Worm (Caenorhabditis elegans): ENCODE data around the gene nlp-80.
A peak's percentile ranks its signal among the peaks of the same experiment; 100 is the strongest.

The nlp-80 gene

DNA sequence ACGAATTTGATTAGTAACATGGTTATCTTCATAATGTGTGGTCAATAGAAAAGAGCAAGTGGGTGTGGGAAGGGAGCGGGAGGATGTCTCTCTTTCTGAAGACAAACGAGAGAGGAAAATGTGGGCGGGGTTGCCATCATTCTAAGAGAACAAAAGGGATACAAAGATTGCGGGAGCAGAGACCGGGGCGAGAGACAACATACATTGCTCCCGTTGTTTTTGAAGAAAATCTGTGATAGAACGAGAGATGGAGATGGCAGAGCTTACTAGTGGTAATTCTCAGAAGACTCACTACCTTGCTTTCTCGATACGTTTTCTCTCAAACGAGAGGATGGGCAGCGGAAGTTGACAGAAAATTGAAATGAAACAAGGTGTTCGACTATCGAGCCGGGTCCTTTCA is 7.9 kb upstream of the nlp-80 start:
- TF ChIP-seq fkh-10 (GFP tag; optimal IDR thresholded peaks at IDR 0.05) (no peak), che-1 (tag; optimal IDR thresholded peaks at IDR 0.05) (no peak), ceh-18 (tag; optimal IDR thresholded peaks at IDR 0.05) (peak; percentile 4), dve-1 (tag; optimal IDR thresholded peaks at IDR 0.05) (no peak), unc-55 (GFP tag; optimal IDR thresholded peaks at IDR 0.05) (peak; percentile 2)

DNA sequence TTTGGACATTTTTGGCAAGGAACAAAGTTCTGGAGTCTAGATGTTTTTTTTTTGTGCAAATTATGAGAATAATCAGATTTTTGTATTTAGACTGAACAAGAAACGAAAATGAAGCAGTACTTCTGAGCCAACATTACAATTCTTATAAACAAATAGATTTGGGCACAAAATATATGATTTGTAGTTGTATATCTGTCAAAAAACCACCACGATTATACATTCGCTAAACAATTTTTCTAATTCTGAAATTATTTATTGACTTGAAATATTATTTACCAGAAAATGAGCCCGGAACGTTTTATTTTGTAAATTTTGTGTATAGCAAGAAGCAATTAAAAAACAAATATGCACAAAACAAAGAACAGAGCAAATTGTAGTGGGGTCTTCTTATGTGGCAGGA is 6.0 kb upstream of the nlp-80 start:
- TF ChIP-seq unc-55 (GFP tag; optimal IDR thresholded peaks at IDR 0.05) (no peak), elt-2 (tag; optimal IDR thresholded peaks at IDR 0.05) (no peak), unc-42 (tag; optimal IDR thresholded peaks at IDR 0.05) (no peak), nhr-232 (tag; optimal IDR thresholded peaks at IDR 0.05) (no peak), ahr-1 (tag; optimal IDR thresholded peaks at IDR 0.05) (no peak), C08G9.2 (tag; optimal IDR thresholded peaks at IDR 0.05) (no peak), ets-4 (tag; optimal IDR thresholded peaks at IDR 0.05) (no peak), hlh-30 (tag; optimal IDR thresholded peaks at IDR 0.05; ENCODE audit: insufficient read depth) (no peak), ceh-6 (GFP tag; optimal IDR thresholded peaks at IDR 0.05) (no peak), gmeb-2 (tag; optimal IDR thresholded peaks at IDR 0.05) (no peak), tbx-7 (tag; optimal IDR thresholded peaks at IDR 0.05) (no peak), Y22D7AL.16 (tag; optimal IDR thresholded peaks at IDR 0.05) (no peak), hlh-13 (GFP tag; optimal IDR thresholded peaks at IDR 0.05) (no peak), nfya-1 (tag; optimal IDR thresholded peaks at IDR 0.05) (no peak), pat-9 (tag; optimal IDR thresholded peaks at IDR 0.05) (no peak)

DNA sequence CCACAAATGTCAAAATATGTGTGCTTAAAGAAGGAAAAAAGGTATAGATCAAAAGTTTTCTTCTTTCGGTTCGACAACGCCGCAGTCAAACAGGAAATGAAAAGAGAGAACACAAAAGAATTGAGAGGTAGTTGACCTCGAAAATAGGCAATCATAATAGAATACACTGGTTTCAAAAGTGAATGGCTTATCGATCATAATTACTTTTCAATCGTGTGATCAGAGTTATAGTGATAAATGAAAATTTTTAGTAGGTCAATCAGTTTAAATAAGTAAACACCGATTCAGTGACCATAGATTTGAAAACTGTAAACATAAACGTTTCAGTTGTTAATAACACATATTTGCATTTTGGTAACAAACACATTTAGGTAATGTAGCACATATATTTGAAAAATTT is 5.0 kb upstream of the nlp-80 start:
- TF ChIP-seq ama-1 (optimal IDR thresholded peaks at IDR 0.05) (no peak), tbx-2 (tag; optimal IDR thresholded peaks at IDR 0.05) (no peak), pha-2 (tag; optimal IDR thresholded peaks at IDR 0.05) (no peak), fkh-10 (GFP tag; optimal IDR thresholded peaks at IDR 0.05) (no peak), F13H6.1 (tag; optimal IDR thresholded peaks at IDR 0.05) (no peak), hlh-8 (tag; optimal IDR thresholded peaks at IDR 0.05) (no peak), ceh-14 (tag; optimal IDR thresholded peaks at IDR 0.05) (no peak), ceh-19 (GFP tag; optimal IDR thresholded peaks at IDR 0.05) (no peak), Y22D7AL.16 (tag; optimal IDR thresholded peaks at IDR 0.05) (no peak), ceh-34 (tag; optimal IDR thresholded peaks at IDR 0.05) (no peak), elt-4 (tag; optimal IDR thresholded peaks at IDR 0.05) (no peak), eyg-1 (tag; optimal IDR thresholded peaks at IDR 0.05) (no peak), C08G9.2 (tag; optimal IDR thresholded peaks at IDR 0.05) (no peak), T23F11.4 (GFP tag; optimal IDR thresholded peaks at IDR 0.05) (no peak)

DNA sequence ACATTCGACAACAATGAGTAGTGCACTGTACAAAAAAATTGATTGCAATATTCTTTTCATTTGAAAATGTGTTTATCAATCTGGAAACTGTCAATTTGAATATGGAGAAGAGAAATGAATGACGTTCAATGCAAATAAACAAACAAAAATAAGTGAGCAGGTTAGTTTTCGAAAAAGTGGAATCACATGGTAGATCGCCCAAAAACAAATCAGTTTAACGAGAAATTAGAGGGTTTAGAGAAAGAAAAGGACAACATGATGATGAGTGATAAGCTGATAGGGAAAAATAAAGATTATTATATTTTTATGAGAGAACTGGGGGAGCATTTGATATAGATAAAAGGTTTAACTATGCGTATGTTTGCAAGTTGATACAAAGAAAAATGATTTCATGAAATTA is 3.9 kb upstream of the nlp-80 start, which contains the start of gene T04C12.8:
T04C12.8 (minus strand) TSS at position 82 of the 400 bp plus-strand sequence.
- no peak for TF ChIP-seq ref-2 (tag; optimal IDR thresholded peaks at IDR 0.05)
- TF ChIP-seq hlh-13 (GFP tag; optimal IDR thresholded peaks at IDR 0.05): no peak
- TF ChIP-seq elt-2 (tag; optimal IDR thresholded peaks at IDR 0.05): peak; percentile 83
- no peak for TF ChIP-seq ceh-2 (tag; optimal IDR thresholded peaks at IDR 0.05)

DNA sequence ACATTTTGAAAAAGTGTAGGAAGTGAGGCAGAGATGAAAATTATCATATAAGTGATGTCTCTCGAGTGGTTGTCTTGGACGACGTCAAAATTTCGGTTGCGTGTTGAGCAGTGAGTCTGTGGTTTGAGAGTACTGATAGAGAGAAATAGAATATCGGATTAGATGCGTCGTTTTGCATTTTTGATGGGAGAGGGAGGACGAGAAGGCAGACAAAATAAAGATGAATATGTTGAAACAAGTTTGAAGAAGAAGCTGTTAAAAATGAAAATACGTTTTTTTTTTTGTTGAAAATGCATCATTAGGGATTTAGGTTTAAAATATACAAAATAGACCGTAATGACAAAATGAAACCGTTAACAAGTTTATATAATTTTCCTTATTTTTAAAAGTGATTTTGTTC is 2.3 kb downstream of the nlp-80 start, which contains the start of gene T04C12.9:
T04C12.9 (minus strand) TSS at position 101 of the 400 bp plus-strand sequence.
- TF ChIP-seq odd-2 (tag; optimal IDR thresholded peaks at IDR 0.05): no peak
- no peak for TF ChIP-seq lin-11 (tag; optimal IDR thresholded peaks at IDR 0.05)
- TF ChIP-seq C38D4.7 (GFP tag; optimal IDR thresholded peaks at IDR 0.05): no peak
- no peak for TF ChIP-seq ets-4 (tag; optimal IDR thresholded peaks at IDR 0.05)

All from whole organism, late embryonic.